Worm (Caenorhabditis elegans) whole organism, mixed stage, embryonic: ENCODE measurements around the gene srh-183.

Experiments
- drap-1 ChIP-seq: fragments of 200-800 bp; sonication (Bioruptor generic); optimal IDR thresholded peaks from 3 replicates; lab custom pipeline; 2018; ENCODE audit warnings: mild to moderate bottlenecking, missing genetic modification characterization, missing compliant biosample characterization
- ham-2 ChIP-seq: fragments of 200-800 bp; sonication (Bioruptor generic); optimal IDR thresholded peaks from 2 replicates; lab custom pipeline; 2018; ENCODE audit warnings: mild to moderate bottlenecking, missing genetic modification characterization, missing compliant biosample characterization
- mep-1 ChIP-seq: fragments of 150-350 bp; optimal IDR thresholded peaks from 2 replicates; lab custom pipeline; 2017; ENCODE audit warnings: missing biosample characterization, missing genetic modification reagents, missing genetic modification characterization, inconsistent platforms
- mls-2 ChIP-seq: sonication (generic microtip); optimal IDR thresholded peaks from 2 replicates; lab custom pipeline; 2016; ENCODE audit warnings: mild to moderate bottlenecking, missing genetic modification characterization, moderate library complexity, missing compliant biosample characterization
- nhr-12 ChIP-seq: fragments of 150-350 bp; optimal IDR thresholded peaks from 2 replicates; lab custom pipeline; 2014; ENCODE audit warnings: missing biosample characterization, missing genetic modification characterization
- nhr-28 ChIP-seq: fragments of 150-350 bp; optimal IDR thresholded peaks from 2 replicates; lab custom pipeline; 2014; ENCODE audit warnings: missing biosample characterization, missing genetic modification characterization
- pha-4 ChIP-seq: fragments of 150-350 bp; optimal IDR thresholded peaks from 2 replicates; lab custom pipeline; 2018; ENCODE audit warnings: missing biosample characterization, missing genetic modification reagents, missing genetic modification characterization
- sem-2 ChIP-seq: fragments of 200-800 bp; sonication (Bioruptor generic); optimal IDR thresholded peaks from 2 replicates; lab custom pipeline; 2018; ENCODE audit warnings: mild to moderate bottlenecking, missing genetic modification characterization, missing compliant biosample characterization
- snpc-4 ChIP-seq: fragments of 150-350 bp; optimal IDR thresholded peaks from 2 replicates; lab custom pipeline; 2014; ENCODE audit warnings: missing biosample characterization, missing genetic modification characterization
- unc-62 ChIP-seq: fragments of 150-350 bp; optimal IDR thresholded peaks from 2 replicates; lab custom pipeline; 2014; ENCODE audit warnings: missing biosample characterization, missing genetic modification reagents, missing genetic modification characterization

ce11 chrV:19955171-19955570 is 22.9 kb downstream of the srh-183 start, which contains the start of gene abhd-3.1:
- no peak for TF ChIP-seq drap-1 (GFP tag; lab: Kevin White, UChicago)
- no peak for TF ChIP-seq pha-4 (tag; lab: Kevin White, UChicago)
- TF ChIP-seq snpc-4 (tag; lab: Kevin White, UChicago), result no peak
- no peak for TF ChIP-seq ham-2 (GFP tag; lab: Kevin White, UChicago)
- no peak for TF ChIP-seq nhr-12 (tag; lab: Kevin White, UChicago)
- TF ChIP-seq unc-62, result no peak
- no peak for TF ChIP-seq nhr-28 (tag; lab: Kevin White, UChicago)
- TF ChIP-seq mep-1, result no peak
- TF ChIP-seq mls-2 (tag; lab: Kevin White, UChicago), result no peak
- TF ChIP-seq sem-2 (GFP tag; lab: Kevin White, UChicago), result no peak
